Worm (Caenorhabditis elegans) whole organism, L3 larva: ENCODE data around the gene ncs-1.

Experiments used
- R02D3.7 ChIP-seq: fragments of 150-350 bp; optimal IDR thresholded peaks from 2 replicates; lab custom pipeline; 2014; ENCODE audit warnings: missing biosample characterization, missing genetic modification characterization
- ZK546.5 ChIP-seq: sonication (generic microtip); optimal IDR thresholded peaks from 2 replicates; lab custom pipeline; 2017; ENCODE audit warnings: missing biosample characterization, missing genetic modification characterization
- aly-2 ChIP-seq: fragments of 150-350 bp; optimal IDR thresholded peaks from 2 replicates; lab custom pipeline; 2014; ENCODE audit warnings: missing biosample characterization, missing genetic modification characterization
- ama-1 ChIP-seq: fragments of 150-350 bp; optimal IDR thresholded peaks from 2 replicates; lab custom pipeline; 2018
- ceh-28 ChIP-seq: fragments of 150-350 bp; optimal IDR thresholded peaks from 2 replicates; lab custom pipeline; 2014; ENCODE audit warnings: missing biosample characterization, missing genetic modification reagents, missing genetic modification characterization
- daf-12 ChIP-seq: fragments of 150-350 bp; optimal IDR thresholded peaks from 2 replicates; lab custom pipeline; 2014; ENCODE audit warnings: missing biosample characterization, missing genetic modification reagents, missing genetic modification characterization
- egl-27 ChIP-seq: sonication (generic microtip); optimal IDR thresholded peaks from 4 replicates; lab custom pipeline; 2017; ENCODE audit warnings: missing biosample characterization, missing genetic modification reagents, missing genetic modification characterization
- egl-5 ChIP-seq: fragments of 150-350 bp; optimal IDR thresholded peaks from 2 replicates; lab custom pipeline; 2017; ENCODE audit warnings: missing biosample characterization, missing genetic modification reagents, missing genetic modification characterization, inconsistent platforms
- elt-1 ChIP-seq: fragments of 150-350 bp; optimal IDR thresholded peaks from 2 replicates; lab custom pipeline; 2014; ENCODE audit warnings: missing biosample characterization, missing genetic modification characterization
- elt-2 ChIP-seq: sonication (generic microtip); optimal IDR thresholded peaks from 2 replicates; lab custom pipeline; 2016; ENCODE audit warnings: missing genetic modification reagents, mild to moderate bottlenecking, missing genetic modification characterization, missing compliant biosample characterization
- eor-1 ChIP-seq, 2 experiments: fragments of 150-350 bp; optimal IDR thresholded peaks; 2 replicates each; lab custom pipeline; 2014 to 2018; ENCODE audit warnings: missing biosample characterization in 2 of 2, missing genetic modification characterization in 2 of 2
- fkh-10 ChIP-seq: sonication (generic microtip); optimal IDR thresholded peaks from 2 replicates; lab custom pipeline; 2017; ENCODE audit warnings: missing biosample characterization, missing genetic modification reagents, missing genetic modification characterization
- fkh-2 ChIP-seq: fragments of 150-350 bp; optimal IDR thresholded peaks from 2 replicates; lab custom pipeline; 2014; ENCODE audit warnings: missing biosample characterization, missing genetic modification reagents, missing genetic modification characterization
- fos-1 ChIP-seq: fragments of 150-350 bp; optimal IDR thresholded peaks from 2 replicates; lab custom pipeline; 2014; ENCODE audit warnings: missing biosample characterization, missing genetic modification characterization
- hmg-11 ChIP-seq: sonication (generic microtip); optimal IDR thresholded peaks from 2 replicates; lab custom pipeline; 2016; ENCODE audit warnings: missing genetic modification characterization, missing compliant biosample characterization
- lin-15B ChIP-seq: fragments of 150-350 bp; optimal IDR thresholded peaks from 2 replicates; lab custom pipeline; 2014; ENCODE audit warnings: missing biosample characterization, missing genetic modification characterization
- lin-39 ChIP-seq: fragments of 150-350 bp; optimal IDR thresholded peaks from 2 replicates; lab custom pipeline; 2018; ENCODE audit warnings: missing biosample characterization, missing genetic modification reagents, missing genetic modification characterization
- mdl-1 ChIP-seq: fragments of 150-350 bp; optimal IDR thresholded peaks from 2 replicates; lab custom pipeline; 2014; ENCODE audit warnings: missing biosample characterization, missing genetic modification characterization
- mml-1 ChIP-seq: fragments of 150-350 bp; sonication (generic microtip); optimal IDR thresholded peaks from 3 replicates; lab custom pipeline; 2014; ENCODE audit warnings: missing biosample characterization, missing genetic modification characterization
- nfya-1 ChIP-seq: sonication (generic microtip); optimal IDR thresholded peaks from 2 replicates; lab custom pipeline; 2017; ENCODE audit warnings: missing genetic modification characterization, mild to moderate bottlenecking, missing compliant biosample characterization, antibody characterized with exemption, moderate library complexity; ENCODE audit not compliant: insufficient read depth
- nhr-11 ChIP-seq: fragments of 150-350 bp; optimal IDR thresholded peaks from 2 replicates; lab custom pipeline; 2014; ENCODE audit warnings: missing biosample characterization, missing genetic modification characterization
- nhr-12 ChIP-seq: fragments of 150-350 bp; optimal IDR thresholded peaks from 2 replicates; lab custom pipeline; 2014; ENCODE audit warnings: missing biosample characterization, missing genetic modification characterization
- nhr-23 ChIP-seq: fragments of 150-350 bp; optimal IDR thresholded peaks from 2 replicates; lab custom pipeline; 2014; ENCODE audit warnings: missing biosample characterization, missing genetic modification reagents, missing genetic modification characterization
- nhr-237 ChIP-seq: fragments of 150-350 bp; optimal IDR thresholded peaks from 2 replicates; lab custom pipeline; 2014; ENCODE audit warnings: missing biosample characterization, missing genetic modification characterization
- nhr-25 ChIP-seq: sonication (generic microtip); optimal IDR thresholded peaks from 2 replicates; lab custom pipeline; 2017; ENCODE audit warnings: missing biosample characterization, missing genetic modification characterization
- nhr-28 ChIP-seq: fragments of 150-350 bp; optimal IDR thresholded peaks from 2 replicates; lab custom pipeline; 2014; ENCODE audit warnings: missing biosample characterization, missing genetic modification characterization
- nhr-67 ChIP-seq: fragments of 150-350 bp; optimal IDR thresholded peaks from 2 replicates; lab custom pipeline; 2014; ENCODE audit warnings: missing biosample characterization, missing genetic modification characterization
- nhr-76 ChIP-seq: fragments of 150-350 bp; sonication (generic microtip); optimal IDR thresholded peaks from 5 replicates; lab custom pipeline; 2014; ENCODE audit warnings: missing biosample characterization, missing genetic modification characterization
- nhr-77 ChIP-seq: fragments of 150-350 bp; optimal IDR thresholded peaks from 2 replicates; lab custom pipeline; 2014; ENCODE audit warnings: missing biosample characterization, missing genetic modification characterization
- pha-4 ChIP-seq: fragments of 150-350 bp; optimal IDR thresholded peaks from 2 replicates; lab custom pipeline; 2014; ENCODE audit warnings: missing biosample characterization, missing genetic modification reagents, missing genetic modification characterization
- pqm-1 ChIP-seq: fragments of 150-350 bp; optimal IDR thresholded peaks from 2 replicates; lab custom pipeline; 2017; ENCODE audit warnings: missing biosample characterization, missing genetic modification characterization, inconsistent platforms
- sea-2 ChIP-seq: fragments of 150-350 bp; sonication (generic microtip); optimal IDR thresholded peaks from 4 replicates; lab custom pipeline; 2014; ENCODE audit warnings: missing biosample characterization, missing genetic modification reagents, missing genetic modification characterization
- skn-1 ChIP-seq: fragments of 150-350 bp; optimal IDR thresholded peaks from 2 replicates; lab custom pipeline; 2014; ENCODE audit warnings: missing biosample characterization, missing genetic modification characterization
- snpc-4 ChIP-seq: fragments of 150-350 bp; optimal IDR thresholded peaks from 2 replicates; lab custom pipeline; 2014; ENCODE audit warnings: missing biosample characterization, missing genetic modification characterization
- tbx-2 ChIP-seq: sonication (generic microtip); optimal IDR thresholded peaks from 2 replicates; lab custom pipeline; 2016; ENCODE audit warnings: mild to moderate bottlenecking, missing genetic modification characterization, missing compliant biosample characterization
- unc-39 ChIP-seq: sonication (generic microtip); optimal IDR thresholded peaks from 4 replicates; lab custom pipeline; 2017; ENCODE audit warnings: missing biosample characterization, missing genetic modification characterization
- unc-62 ChIP-seq: fragments of 150-350 bp; sonication (generic microtip); optimal IDR thresholded peaks from 4 replicates; lab custom pipeline; 2014; ENCODE audit warnings: missing biosample characterization, missing genetic modification reagents, missing genetic modification characterization
- zag-1 ChIP-seq: fragments of 150-350 bp; optimal IDR thresholded peaks from 2 replicates; lab custom pipeline; 2014; ENCODE audit warnings: missing biosample characterization, missing genetic modification characterization
- ztf-11 ChIP-seq: fragments of 150-350 bp; optimal IDR thresholded peaks from 2 replicates; lab custom pipeline; 2014; ENCODE audit warnings: missing biosample characterization, missing genetic modification characterization
- ztf-4 ChIP-seq: fragments of 150-350 bp; optimal IDR thresholded peaks from 2 replicates; lab custom pipeline; 2014; ENCODE audit warnings: missing biosample characterization, missing genetic modification characterization

ncs-1 gene

DNA sequence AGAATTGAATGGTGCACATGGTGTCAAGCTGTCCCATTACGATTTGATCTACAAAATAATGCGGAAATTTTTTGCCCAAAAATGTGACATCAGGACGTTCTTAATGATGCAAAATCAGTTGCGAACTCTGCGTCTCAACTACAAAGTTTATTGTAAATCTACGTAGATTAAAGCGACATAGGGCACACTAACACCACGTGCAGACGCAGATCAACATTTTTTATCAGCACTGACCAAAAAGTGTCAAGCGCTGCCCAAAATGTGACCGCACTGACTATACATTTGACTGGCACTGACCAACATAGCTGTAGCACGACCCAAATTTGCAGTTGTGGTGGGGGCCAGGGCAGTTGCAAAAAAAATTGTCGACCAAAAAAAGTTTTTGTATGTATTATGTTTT is 46.4 kb upstream of the ncs-1 start:
- TF ChIP-seq elt-2 (tag; lab: Kevin White, UChicago) = peak; percentile 59
- no peak for TF ChIP-seq nhr-28 (tag; lab: Kevin White, UChicago)
- TF ChIP-seq, all 47 proteins: peak for 1

- TF ChIP-seq egl-5 (tag; lab: Kevin White, UChicago) (no peak), nhr-11 (tag; lab: Kevin White, UChicago) (no peak), ZK546.5 (tag; lab: Kevin White, UChicago) (no peak), nhr-67 (tag; lab: Kevin White, UChicago) (no peak), mml-1 (tag; lab: Kevin White, UChicago) (no peak), unc-62 (GFP tag; lab: Kevin White, UChicago) (no peak), nhr-23 (tag; lab: Kevin White, UChicago) (peak; percentile 28), aly-2 (tag; lab: Kevin White, UChicago) (no peak)
Measured at ce11 chrX:1005026-1005425, 42.0 kb upstream of the ncs-1 start.

- TF ChIP-seq egl-5 (tag; lab: Kevin White, UChicago) (no peak), nhr-237 (tag; lab: Kevin White, UChicago) (no peak), egl-27 (tag; lab: Kevin White, UChicago) (no peak), aly-2 (tag; lab: Kevin White, UChicago) (no peak), nhr-11 (tag; lab: Kevin White, UChicago) (no peak), unc-39 (no peak), nhr-12 (tag; lab: Kevin White, UChicago) (no peak), ama-1 (no peak), pqm-1 (tag; lab: Kevin White, UChicago) (no peak), mml-1 (tag; lab: Kevin White, UChicago) (no peak), nhr-23 (tag; lab: Kevin White, UChicago) (no peak), ZK546.5 (tag; lab: Kevin White, UChicago) (no peak), ztf-11 (tag; lab: Kevin White, UChicago) (no peak), pha-4 (tag; lab: Kevin White, UChicago) (no peak), R02D3.7 (tag; lab: Kevin White, UChicago) (no peak), fos-1 (tag; lab: Kevin White, UChicago) (no peak), hmg-11 (no peak), mdl-1 (tag; lab: Kevin White, UChicago) (no peak)
- TF ChIP-seq, all 47 proteins: peak for 0
Measured at ce11 chrX:1004037-1004436, 41.0 kb upstream of the ncs-1 start, which contains the start of gene cutl-21. Gene cutl-21 (plus strand): TSS chrX:1004337.

- no peak for TF ChIP-seq zag-1 (tag; lab: Kevin White, UChicago)
- TF ChIP-seq nhr-25 = no peak
- no peak for TF ChIP-seq lin-15B (tag; lab: Kevin White, UChicago)
- no peak for TF ChIP-seq eor-1 (tag; optimal IDR thresholded peaks at IDR 0.05; lab: Kevin White, UChicago)
- TF ChIP-seq daf-12 (tag; lab: Kevin White, UChicago) = no peak
- TF ChIP-seq nhr-67 (tag; lab: Kevin White, UChicago) = no peak
- no peak for TF ChIP-seq nhr-77 (tag; lab: Kevin White, UChicago)
- TF ChIP-seq ama-1 = no peak
- TF ChIP-seq hmg-11 = no peak
- TF ChIP-seq ztf-4 (tag; lab: Kevin White, UChicago) = no peak
- no peak for TF ChIP-seq ceh-28 (tag; lab: Kevin White, UChicago)
- no peak for TF ChIP-seq aly-2 (tag; lab: Kevin White, UChicago)
- TF ChIP-seq ztf-11 (tag; lab: Kevin White, UChicago) = no peak
Measured at ce11 chrX:994678-995077, 31.6 kb upstream of the ncs-1 start.

- peak; percentile 15 for TF ChIP-seq lin-39
- no peak for TF ChIP-seq ztf-11 (tag; lab: Kevin White, UChicago)
- peak; percentile 51 for TF ChIP-seq tbx-2 (tag; lab: Kevin White, UChicago)
- no peak for TF ChIP-seq mml-1 (tag; lab: Kevin White, UChicago)
- TF ChIP-seq hmg-11 = peak; percentile 57
- TF ChIP-seq fkh-2 = no peak
- no peak for TF ChIP-seq egl-27 (tag; lab: Kevin White, UChicago)
- peak; percentile 49 for TF ChIP-seq mdl-1 (tag; lab: Kevin White, UChicago)
- TF ChIP-seq sea-2 (GFP tag; lab: Kevin White, UChicago) = peak; percentile 32
- no peak for TF ChIP-seq nhr-28 (tag; lab: Kevin White, UChicago)
- peak; percentile 3 for TF ChIP-seq zag-1 (tag; lab: Kevin White, UChicago)
- TF ChIP-seq eor-1 (tag; optimal IDR thresholded peaks at IDR 0.05; lab: Kevin White, UChicago) = no peak
- TF ChIP-seq fkh-10 = peak; percentile 60
- TF ChIP-seq snpc-4 (tag; lab: Kevin White, UChicago) = peak; percentile 55
- TF ChIP-seq elt-1 (tag; lab: Kevin White, UChicago) = peak; percentile 27
- TF ChIP-seq nhr-23 (tag; lab: Kevin White, UChicago) = no peak
- no peak for TF ChIP-seq nhr-237 (tag; lab: Kevin White, UChicago)
- TF ChIP-seq skn-1 (tag; lab: Kevin White, UChicago) = no peak
- no peak for TF ChIP-seq nhr-67 (tag; lab: Kevin White, UChicago)
- no peak for TF ChIP-seq nhr-76
- no peak for TF ChIP-seq nhr-25
- TF ChIP-seq ceh-28 (tag; lab: Kevin White, UChicago) = peak; percentile 4
- TF ChIP-seq nfya-1 = peak; percentile 62
- TF ChIP-seq, all 47 proteins: peak for 11
Measured at ce11 chrX:992650-993403, 29.8 kb upstream of the ncs-1 start.
